Worm (Caenorhabditis elegans): ENCODE measurements around the gene fzo-1.

Gene fzo-1

DNA sequence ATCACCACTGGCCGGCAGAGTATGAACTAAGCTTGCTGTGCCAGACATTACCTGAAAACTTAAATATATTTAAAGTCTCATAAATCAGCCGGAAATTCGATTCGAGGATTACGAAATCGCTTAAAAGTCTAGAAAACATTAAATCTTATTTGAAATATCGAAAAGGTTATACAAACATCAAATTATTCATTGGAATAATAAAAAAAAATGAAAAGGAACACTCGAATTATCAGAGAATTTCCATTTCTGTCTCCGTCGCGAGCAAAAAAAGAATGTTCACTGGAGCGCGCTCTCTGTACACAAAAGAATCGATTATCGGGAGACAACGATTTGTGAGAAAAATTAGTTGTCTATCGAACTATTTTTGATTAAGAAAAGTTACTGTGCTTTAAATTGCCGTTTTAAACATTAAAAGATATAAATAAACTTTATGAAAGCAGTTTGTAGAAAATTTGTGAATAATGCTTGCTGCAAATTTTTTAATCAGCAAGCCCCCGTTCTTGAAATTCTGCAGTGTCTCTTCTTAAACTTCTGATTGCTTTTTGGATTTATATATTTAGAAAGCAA lies at the start of gene fzo-1:
Gene fzo-1 (minus strand): TSS at position 51 of the 567 bp plus-strand sequence.
- TF ChIP-seq T20F7.1 (GFP tag; optimal IDR thresholded peaks at IDR 0.05) (peak; percentile 64), nhr-48 (tag; optimal IDR thresholded peaks at IDR 0.05) (no peak), snpc-1.2 (GFP tag; IDR thresholded peaks at IDR 0.05) (no peak), gei-8 (GFP tag; optimal IDR thresholded peaks at IDR 0.05) (no peak), mxl-3 (GFP tag; optimal IDR thresholded peaks at IDR 0.05) (no peak), ceh-82 (tag; optimal IDR thresholded peaks at IDR 0.05) (no peak), dve-1 (tag; optimal IDR thresholded peaks at IDR 0.05; ENCODE audit: insufficient read depth) (peak; percentile 8), fos-1 (tag; optimal IDR thresholded peaks at IDR 0.05) (no peak), lin-1 (GFP tag; IDR thresholded peaks at IDR 0.05) (no peak), nhr-42 (GFP tag; IDR thresholded peaks at IDR 0.05) (no peak), dmd-6 (GFP tag; IDR thresholded peaks at IDR 0.05) (no peak), zip-11 (GFP tag; IDR thresholded peaks at IDR 0.05) (no peak), hlh-11 (tag; optimal IDR thresholded peaks at IDR 0.05) (no peak), zfp-3 (GFP tag; conservative IDR thresholded peaks at IDR 0.05) (no peak), cey-2 (tag; optimal IDR thresholded peaks at IDR 0.05; ENCODE audit: borderline replicate concordance, insufficient read depth) (no peak), nhr-41 (GFP tag; IDR thresholded peaks at IDR 0.05) (no peak), F37D6.2 (tag; optimal IDR thresholded peaks at IDR 0.05) (no peak), hlh-30 (tag; optimal IDR thresholded peaks at IDR 0.05; ENCODE audit: insufficient read depth) (peak; percentile 36), nhr-25 (tag; optimal IDR thresholded peaks at IDR 0.05; ENCODE audit: borderline replicate concordance, insufficient read depth) (no peak), daf-12 (tag; optimal IDR thresholded peaks at IDR 0.05) (no peak), mes-2 (tag; optimal IDR thresholded peaks at IDR 0.05; ENCODE audit: poor library complexity, severe bottlenecking) (peak; percentile 62), unc-130 (GFP tag; optimal IDR thresholded peaks at IDR 0.05) (peak; percentile 41), egl-43 (GFP tag; IDR thresholded peaks at IDR 0.05) (no peak), nhr-237 (tag; optimal IDR thresholded peaks at IDR 0.05) (no peak), jun-1 (tag; optimal IDR thresholded peaks at IDR 0.05) (no peak), egl-27 (tag; optimal IDR thresholded peaks at IDR 0.05) (no peak), F49E8.2 (tag; optimal IDR thresholded peaks at IDR 0.05; ENCODE audit: borderline replicate concordance) (no peak), mdl-1 (tag; optimal IDR thresholded peaks at IDR 0.05) (no peak), aha-1 (tag) (peak; percentile 22), D1046.2 (GFP tag; IDR thresholded peaks at IDR 0.05) (no peak), tra-1 (GFP tag; IDR thresholded peaks at IDR 0.05) (no peak), lin-13 (GFP tag; optimal IDR thresholded peaks at IDR 0.05) (no peak), madf-9 (GFP tag; conservative IDR thresholded peaks at IDR 0.05) (no peak), saeg-2 (GFP tag; IDR thresholded peaks at IDR 0.05) (no peak), daf-8 (GFP tag; IDR thresholded peaks at IDR 0.05) (no peak), ZK337.2 (GFP tag; IDR thresholded peaks at IDR 0.05) (no peak), mep-1 (tag; optimal IDR thresholded peaks at IDR 0.05) (peak; percentile 19), spr-3 (GFP tag; optimal IDR thresholded peaks at IDR 0.05) (no peak), fkh-10 (GFP tag; optimal IDR thresholded peaks at IDR 0.05) (no peak), php-3 (GFP tag; IDR thresholded peaks at IDR 0.05) (no peak), mdt-29 (GFP tag; IDR thresholded peaks at IDR 0.05) (no peak), nhr-28 (tag; optimal IDR thresholded peaks at IDR 0.05) (no peak), dmd-8 (GFP tag; IDR thresholded peaks at IDR 0.05) (no peak), ama-1 (optimal IDR thresholded peaks at IDR 0.05) (no peak), nhr-11 (tag; optimal IDR thresholded peaks at IDR 0.05) (no peak), pha-4 (GFP tag; IDR thresholded peaks at IDR 0.05) (peak; percentile 25; the same call in 1 of the 2 replicates), pha-4 (tag; optimal IDR thresholded peaks at IDR 0.05) (no peak), F10B5.3 (tag; optimal IDR thresholded peaks at IDR 0.05) (no peak), ceh-44 (GFP tag; IDR thresholded peaks at IDR 0.05) (no peak), lir-3 (tag; optimal IDR thresholded peaks at IDR 0.05) (no peak), Y75B8A.6 (GFP tag; IDR thresholded peaks at IDR 0.05) (no peak)

All from whole organism, L4 larva.